Worm (Caenorhabditis elegans) whole organism, L4 larva: Measurements from ENCODE around the gene mrps-17.
A peak's percentile ranks its signal among the peaks of the same experiment; 100 is the strongest.

Experiments used
- D1046.2 ChIP-seq: fragments of 200-800 bp; sonication (Bioruptor generic); IDR thresholded peaks from 2 replicates; pipeline ENCODE4 v1.3.6; 2022; ENCODE audit warnings: missing genetic modification characterization, missing compliant biosample characterization
- F44E2.7 ChIP-seq: fragments of 200-800 bp; sonication (Bioruptor generic); IDR thresholded peaks from 2 replicates; pipeline ENCODE4 v2.1.2; 2022; ENCODE audit warnings: missing genetic modification characterization, missing compliant biosample characterization
- T20F7.1 ChIP-seq: fragments of 200-800 bp; sonication (Bioruptor generic); optimal IDR thresholded peaks from 2 replicates; lab custom pipeline; 2018; ENCODE audit warnings: mild to moderate bottlenecking, missing genetic modification characterization, missing compliant biosample characterization
- Y48G9A.11 ChIP-seq: fragments of 200-800 bp; sonication (Bioruptor generic); IDR thresholded peaks from 2 replicates; pipeline ENCODE4 v1.3.6; 2022; ENCODE audit warnings: missing genetic modification reagents, missing genetic modification characterization, missing compliant biosample characterization
- aha-1 ChIP-seq: fragments of 150-350 bp; peaks from one replicate; lab custom pipeline; 2014; ENCODE audit warnings: missing biosample characterization, missing genetic modification characterization
- ama-1 ChIP-seq: fragments of 150-350 bp; optimal IDR thresholded peaks from 2 replicates; lab custom pipeline; 2014; ENCODE audit warnings: inconsistent platforms, mixed read lengths
- arid-1 ChIP-seq: fragments of 200-800 bp; sonication (Bioruptor generic); conservative IDR thresholded peaks from 2 replicates; pipeline ENCODE4 v1.3.6; 2022; ENCODE audit warnings: missing genetic modification reagents, missing genetic modification characterization, missing compliant biosample characterization
- ceh-20 ChIP-seq: fragments of 200-800 bp; sonication (Bioruptor generic); IDR thresholded peaks from 2 replicates; pipeline ENCODE4 v1.3.6; 2022; ENCODE audit warnings: missing genetic modification reagents, missing genetic modification characterization, missing compliant biosample characterization
- daf-19 ChIP-seq: fragments of 200-800 bp; sonication (Bioruptor generic); conservative IDR thresholded peaks from 2 replicates; pipeline ENCODE4 v1.3.6; 2022; ENCODE audit warnings: missing genetic modification characterization, missing compliant biosample characterization
- daf-8 ChIP-seq: fragments of 200-800 bp; sonication (Bioruptor generic); IDR thresholded peaks from 2 replicates; pipeline ENCODE4 v1.3.6; 2022; ENCODE audit warnings: missing genetic modification characterization, missing compliant biosample characterization
- dmd-6 ChIP-seq: fragments of 200-800 bp; sonication (Bioruptor generic); IDR thresholded peaks from 2 replicates; pipeline ENCODE4 v1.3.6; 2022; ENCODE audit warnings: missing genetic modification reagents, missing genetic modification characterization, missing compliant biosample characterization
- dmd-8 ChIP-seq: fragments of 200-800 bp; sonication (Bioruptor generic); IDR thresholded peaks from 2 replicates; pipeline ENCODE4 v1.3.6; 2022; ENCODE audit warnings: missing genetic modification characterization, missing compliant biosample characterization
- dmd-9 ChIP-seq: fragments of 200-800 bp; sonication (Bioruptor generic); IDR thresholded peaks from 2 replicates; pipeline ENCODE4 v1.3.6; 2022; ENCODE audit warnings: missing genetic modification reagents, missing genetic modification characterization, missing compliant biosample characterization
- duxl-1 ChIP-seq: sonication (generic microtip); optimal IDR thresholded peaks from 2 replicates; lab custom pipeline; 2016; ENCODE audit warnings: mild to moderate bottlenecking, missing genetic modification characterization, moderate library complexity, missing compliant biosample characterization; ENCODE audit not compliant: poor library complexity
- dve-1 ChIP-seq: sonication (generic microtip); optimal IDR thresholded peaks from 2 replicates; lab custom pipeline; 2017; ENCODE audit warnings: antibody characterized with exemption, mild to moderate bottlenecking, missing genetic modification characterization, missing compliant biosample characterization; ENCODE audit not compliant: insufficient read depth
- hlh-11 ChIP-seq: fragments of 200-800 bp; sonication (Bioruptor generic); optimal IDR thresholded peaks from 2 replicates; lab custom pipeline; 2018; ENCODE audit warnings: mild to moderate bottlenecking, missing genetic modification characterization, missing compliant biosample characterization
- hlh-30 ChIP-seq: sonication (generic microtip); optimal IDR thresholded peaks from 2 replicates; lab custom pipeline; 2017; ENCODE audit warnings: antibody characterized with exemption, mild to moderate bottlenecking, missing genetic modification characterization, missing compliant biosample characterization; ENCODE audit not compliant: insufficient read depth
- lin-38 ChIP-seq: fragments of 200-800 bp; sonication (Bioruptor generic); IDR thresholded peaks from 2 replicates; pipeline ENCODE4 v1.3.6; 2022; ENCODE audit warnings: missing genetic modification reagents, missing genetic modification characterization, missing compliant biosample characterization
- mdl-1 ChIP-seq, 2 experiments: fragments of 150-350 bp in 1 of 2; sonication (generic microtip) in 1 of 2; optimal IDR thresholded peaks; 2 replicates each; lab custom pipeline; 2014 to 2017; ENCODE audit warnings: missing biosample characterization in 2 of 2, missing genetic modification characterization in 2 of 2
- mdt-29 ChIP-seq: fragments of 200-800 bp; sonication (Bioruptor generic); IDR thresholded peaks from 2 replicates; pipeline ENCODE4 v1.3.6; 2022; ENCODE audit warnings: missing genetic modification reagents, missing genetic modification characterization, missing compliant biosample characterization
- mep-1 ChIP-seq: fragments of 150-350 bp; sonication (generic microtip); optimal IDR thresholded peaks from 3 replicates; lab custom pipeline; 2014; ENCODE audit warnings: missing biosample characterization, missing genetic modification characterization
- mxl-3 ChIP-seq: fragments of 200-800 bp; sonication (Bioruptor generic); optimal IDR thresholded peaks from 2 replicates; lab custom pipeline; 2018; ENCODE audit warnings: mild to moderate bottlenecking, missing genetic modification characterization, missing compliant biosample characterization
- nhr-28 ChIP-seq: fragments of 150-350 bp; optimal IDR thresholded peaks from 2 replicates; lab custom pipeline; 2014; ENCODE audit warnings: missing biosample characterization, missing genetic modification characterization
- nhr-48 ChIP-seq: sonication (generic microtip); optimal IDR thresholded peaks from 2 replicates; lab custom pipeline; 2016; ENCODE audit warnings: mild to moderate bottlenecking, missing genetic modification characterization, missing compliant biosample characterization
- nhr-77 ChIP-seq: fragments of 150-350 bp; optimal IDR thresholded peaks from 2 replicates; lab custom pipeline; 2014; ENCODE audit warnings: missing biosample characterization, missing genetic modification characterization
- pha-4 ChIP-seq, 2 experiments: fragments of 150-350 bp in 1 of 2; fragments of 200-800 bp in 1 of 2; sonication (Bioruptor generic) in 1 of 2; IDR thresholded peaks in 1 of 2; optimal IDR thresholded peaks in 1 of 2; 2 replicates each; pipeline versions ENCODE4 v1.3.6 to Lab custom; 2014 to 2022; ENCODE audit warnings: missing genetic modification characterization in 2 of 2, missing genetic modification reagents in 2 of 2, missing biosample characterization in 1 of 2, missing compliant biosample characterization in 1 of 2
- php-3 ChIP-seq: fragments of 200-800 bp; sonication (Bioruptor generic); IDR thresholded peaks from 2 replicates; pipeline ENCODE4 v1.3.6; 2022; ENCODE audit warnings: missing genetic modification reagents, missing genetic modification characterization, missing compliant biosample characterization
- pqm-1 ChIP-seq: sonication (generic microtip); optimal IDR thresholded peaks from 2 replicates; lab custom pipeline; 2017; ENCODE audit warnings: missing biosample characterization, missing genetic modification characterization
- rbr-2 ChIP-seq: sonication (generic microtip); optimal IDR thresholded peaks from 2 replicates; lab custom pipeline; 2016; ENCODE audit warnings: missing genotype, missing genetic modification characterization, missing compliant biosample characterization
- sdz-12 ChIP-seq: fragments of 200-800 bp; sonication (Bioruptor generic); optimal IDR thresholded peaks from 2 replicates; lab custom pipeline; 2018; ENCODE audit warnings: mild to moderate bottlenecking, missing genetic modification characterization, missing compliant biosample characterization
- skn-1 ChIP-seq: fragments of 150-350 bp; optimal IDR thresholded peaks from 2 replicates; lab custom pipeline; 2014; ENCODE audit warnings: missing biosample characterization, missing genetic modification characterization
- unc-62 ChIP-seq, 3 experiments: fragments of 150-350 bp in 1 of 3; sonication (generic microtip); optimal IDR thresholded peaks in 2 of 3; peaks in 1 of 3; 1 replicate in 1 of 3; 2 replicates in 2 of 3; lab custom pipeline; 2014 to 2017; ENCODE audit warnings: missing biosample characterization in 3 of 3, missing genetic modification characterization in 3 of 3, missing genetic modification reagents in 3 of 3, missing genotype in 1 of 3
- ztf-11 ChIP-seq: fragments of 150-350 bp; optimal IDR thresholded peaks from 2 replicates; lab custom pipeline; 2014; ENCODE audit warnings: missing biosample characterization, missing genetic modification characterization
- ztf-7 ChIP-seq: fragments of 150-350 bp; optimal IDR thresholded peaks from 2 replicates; lab custom pipeline; 2014; ENCODE audit warnings: missing biosample characterization, missing genetic modification characterization

Gene mrps-17

DNA sequence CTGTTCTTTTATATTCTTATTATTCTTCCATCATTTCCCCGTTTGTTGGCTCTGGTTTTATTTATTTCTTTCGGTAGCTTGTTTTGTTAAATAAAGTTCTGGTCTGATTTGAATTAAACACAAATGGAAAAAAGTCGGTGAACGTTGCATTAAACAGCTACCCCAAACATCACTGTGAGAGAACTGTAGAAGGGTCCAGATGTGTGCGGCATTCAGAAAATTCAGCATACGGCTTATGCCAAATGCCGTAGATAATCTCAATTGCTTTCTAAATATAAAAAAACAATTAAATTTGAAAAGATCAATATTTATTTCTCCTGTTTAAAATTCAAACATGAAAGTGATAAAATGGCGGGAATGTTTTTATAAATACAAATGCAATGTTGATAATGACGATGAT is 8.3 kb upstream of the mrps-17 start:
- TF ChIP-seq F44E2.7 (no peak), pha-4 (GFP tag; IDR thresholded peaks at IDR 0.05; lab: Robert Waterston, UW) (0 out of 2 replicates have a peak, but pooled peaks have one; percentile 47), pha-4 (tag; optimal IDR thresholded peaks at IDR 0.05; lab: Kevin White, UChicago) (no peak), lin-38 (GFP tag; lab: Robert Waterston, UW) (peak; percentile 47; the same call in 1 of the 2 replicates), ztf-7 (tag; lab: Kevin White, UChicago) (no peak), dve-1 (no peak), ama-1 (lab: Kevin White, UChicago) (peak; percentile 35)

DNA sequence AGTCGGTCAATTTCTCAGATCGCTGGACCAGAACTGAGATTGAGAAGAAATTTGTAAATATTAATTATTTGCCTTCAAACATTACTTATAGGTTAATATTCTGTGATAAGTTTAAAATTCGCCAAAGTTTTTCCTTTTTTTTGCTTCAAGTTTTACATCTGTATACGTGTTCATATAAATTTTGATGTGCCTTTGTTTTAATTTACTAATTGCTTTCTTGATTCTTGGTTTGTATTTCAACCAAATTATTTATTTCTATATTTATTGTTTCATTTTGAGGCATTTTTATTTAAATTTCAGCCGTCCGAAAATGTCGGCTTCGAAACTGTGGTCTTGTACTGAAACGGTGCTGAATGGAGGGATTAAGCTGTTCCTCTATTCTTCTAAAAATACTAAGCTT is 4.7 kb upstream of the mrps-17 start, which contains the start of gene C05D11.1:
TSS of gene C05D11.1 (plus strand) at position 301 of the 400 bp plus-strand sequence.
- no peak for TF ChIP-seq nhr-77 (tag; lab: Kevin White, UChicago)
- TF ChIP-seq nhr-48 (tag; lab: Kevin White, UChicago): no peak
- TF ChIP-seq pqm-1 (tag; lab: Kevin White, UChicago): no peak
- no peak for TF ChIP-seq unc-62 (GFP tag; optimal IDR thresholded peaks at IDR 0.05 in 1 of 2; lab: Kevin White, UChicago)
- TF ChIP-seq unc-62 (tag; optimal IDR thresholded peaks at IDR 0.05; lab: Kevin White, UChicago): no peak
- no peak for TF ChIP-seq dmd-8
- no peak for TF ChIP-seq daf-19
- TF ChIP-seq hlh-30 (tag; lab: Kevin White, UChicago): no peak

DNA sequence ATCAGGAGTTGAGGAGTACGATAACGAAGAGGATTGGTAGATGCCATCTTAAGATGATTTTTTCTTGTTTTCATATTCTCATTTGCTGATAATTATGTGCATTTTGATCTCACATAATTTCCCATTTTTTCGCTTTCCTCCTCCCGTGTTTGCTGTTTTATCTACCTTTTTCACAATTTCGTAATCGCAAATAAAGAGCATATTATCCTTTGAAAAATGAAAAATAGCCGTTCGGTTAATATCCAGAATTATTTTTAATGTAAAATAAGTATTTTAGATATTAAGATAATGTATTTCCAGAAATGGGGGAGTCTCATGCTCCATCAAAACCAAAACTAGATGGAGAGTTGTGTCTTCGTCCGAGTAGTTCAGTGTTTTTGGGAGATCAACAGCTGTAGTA is 1.3 kb upstream of the mrps-17 start, which contains the start of gene vps-16:
TSS of gene vps-16 (plus strand) at position 301 of the 400 bp plus-strand sequence.
- 0 out of 2 replicates have a peak, but pooled peaks have one; percentile 31 for TF ChIP-seq lin-38 (GFP tag; lab: Robert Waterston, UW)
- peak; percentile 3 for TF ChIP-seq aha-1
- 0 out of 2 replicates have a peak, but pooled peaks have one; percentile 17 for TF ChIP-seq Y48G9A.11 (GFP tag; lab: Robert Waterston, UW)
- no peak for TF ChIP-seq skn-1 (tag; lab: Kevin White, UChicago)
- peak; percentile 17 for TF ChIP-seq ama-1 (lab: Kevin White, UChicago)

DNA sequence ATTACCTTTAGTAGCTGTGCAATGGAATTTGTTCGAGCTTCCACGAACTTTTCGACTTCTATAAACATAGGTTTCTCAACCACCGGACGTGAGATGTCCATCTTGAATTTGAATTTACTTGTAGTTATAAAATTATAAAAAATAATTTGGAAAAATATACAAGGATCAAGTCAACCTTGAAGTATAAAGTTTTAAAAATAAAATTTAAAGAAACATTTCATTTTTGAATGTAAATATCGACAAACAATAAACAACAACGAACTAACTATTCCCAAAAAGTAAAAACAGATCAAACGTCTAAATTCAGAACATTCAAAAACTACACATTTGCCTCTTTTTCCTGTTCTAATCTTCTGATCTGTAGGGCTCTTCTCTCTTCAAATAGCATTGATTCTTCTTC is 764 bp downstream of the mrps-17 start, which contains the start of gene popl-1:
TSS of gene popl-1 (minus strand) at position 101 of the 400 bp plus-strand sequence.
- no peak for TF ChIP-seq dmd-9 (GFP tag; lab: Robert Waterston, UW)
- TF ChIP-seq rbr-2 (tag; lab: Kevin White, UChicago): no peak

DNA sequence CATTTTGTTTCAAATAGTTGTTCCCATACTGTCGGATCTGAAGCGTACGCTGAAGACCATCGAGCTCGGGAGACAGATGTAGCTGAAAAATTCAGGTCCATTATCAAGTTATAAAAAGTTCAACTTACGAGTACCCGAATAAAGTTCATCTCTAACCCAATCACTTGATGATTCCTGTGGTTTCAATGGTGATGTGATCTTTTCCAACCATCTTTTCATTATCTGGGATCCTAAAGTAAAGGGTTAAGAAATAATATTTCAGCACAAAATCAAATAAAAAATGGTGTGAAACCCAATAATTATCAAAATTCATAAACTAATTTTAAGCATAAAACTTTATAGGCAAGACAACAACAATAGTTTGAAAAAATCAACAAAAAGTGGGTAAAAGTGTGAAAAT is 4.4 kb downstream of the mrps-17 start, which contains the start of gene C05D11.8:
TSS of gene C05D11.8 (minus strand) at position 101 of the 400 bp plus-strand sequence.
- TF ChIP-seq arid-1: no peak

DNA sequence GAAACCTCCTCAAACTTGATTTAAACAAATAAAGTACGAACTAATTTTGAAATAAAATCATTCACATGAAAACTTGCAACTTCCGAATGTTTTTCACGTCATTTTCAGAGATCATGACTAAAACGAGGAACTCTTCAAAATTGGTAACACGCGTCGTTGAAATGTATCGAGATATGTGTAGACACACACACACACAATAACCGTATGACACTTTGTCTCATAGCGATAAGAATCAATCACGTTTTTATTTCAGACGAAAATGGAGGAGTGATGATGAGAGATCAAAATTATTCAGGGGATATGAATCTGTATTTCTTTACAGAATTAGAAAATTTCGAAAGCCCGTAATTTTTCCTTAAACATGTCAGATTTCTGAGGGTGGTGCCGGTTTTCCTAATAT is 8.9 kb downstream of the mrps-17 start:
- TF ChIP-seq duxl-1 (tag; lab: Kevin White, UChicago) (no peak), dmd-6 (GFP tag; lab: Robert Waterston, UW) (peak; percentile 73), hlh-11 (peak; percentile 40), mdl-1 (tag; optimal IDR thresholded peaks at IDR 0.05; lab: Kevin White, UChicago) (peak in 1 of 2 experiments; percentile 30), php-3 (GFP tag; lab: Robert Waterston, UW) (peak; percentile 19; the same call in 1 of the 2 replicates), T20F7.1 (GFP tag; lab: Kevin White, UChicago) (peak; percentile 59), hlh-30 (tag; lab: Kevin White, UChicago) (peak; percentile 86), mep-1 (tag; lab: Kevin White, UChicago) (peak; percentile 5), ceh-20 (GFP tag; lab: Robert Waterston, UW) (0 out of 2 replicates have a peak, but pooled peaks have one; percentile 24), mdt-29 (GFP tag; lab: Robert Waterston, UW) (0 out of 2 replicates have a peak, but pooled peaks have one; percentile 24), dve-1 (peak; percentile 59), nhr-77 (tag; lab: Kevin White, UChicago) (peak; percentile 4), mxl-3 (GFP tag; lab: Kevin White, UChicago) (peak; percentile 71), D1046.2 (GFP tag; lab: Robert Waterston, UW) (no peak), sdz-12 (GFP tag; lab: Kevin White, UChicago) (no peak), unc-62 (GFP tag; optimal IDR thresholded peaks at IDR 0.05 in 1 of 2; lab: Kevin White, UChicago) (peak in 1 of 2 experiments; percentile 94), unc-62 (tag; optimal IDR thresholded peaks at IDR 0.05; lab: Kevin White, UChicago) (no peak), nhr-28 (tag; lab: Kevin White, UChicago) (peak; percentile 73), daf-8 (GFP tag; lab: Robert Waterston, UW) (no peak), ztf-11 (tag; lab: Kevin White, UChicago) (no peak)
